Fruit fly (Drosophila melanogaster) whole organism, embryonic: ENCODE data around the gene CG17593.
A peak's percentile ranks its signal among the peaks of the same experiment; 100 is the strongest.

ENCODE experiments used
- CG10147 ChIP-seq: fragments of 200-800 bp; sonication (Bioruptor generic); optimal IDR thresholded peaks from 2 replicates; lab custom pipeline; 2019; ENCODE audit warnings: missing biosample characterization, mild to moderate bottlenecking, missing genetic modification characterization, moderate library complexity
- CG10209 ChIP-seq: fragments of 200-800 bp; sonication (Bioruptor generic); optimal IDR thresholded peaks from 3 replicates; lab custom pipeline; 2017; ENCODE audit warnings: missing biosample characterization, mild to moderate bottlenecking, missing genetic modification characterization, missing genetic modification reagents
- CG10431 ChIP-seq: fragments of 200-800 bp; sonication (Bioruptor generic); optimal IDR thresholded peaks from 3 replicates; lab custom pipeline; 2018; ENCODE audit warnings: missing biosample characterization, mild to moderate bottlenecking, missing genetic modification characterization
- CG11504 ChIP-seq: fragments of 200-800 bp; sonication (Bioruptor generic); optimal IDR thresholded peaks from 3 replicates; lab custom pipeline; 2019; ENCODE audit warnings: missing biosample characterization, mild to moderate bottlenecking, missing genetic modification characterization, moderate library complexity
- CG11723 ChIP-seq: fragments of 200-800 bp; sonication (Bioruptor generic); optimal IDR thresholded peaks from 2 replicates; lab custom pipeline; 2017; ENCODE audit warnings: missing biosample characterization, mild to moderate bottlenecking, missing genetic modification characterization
- CG1233 ChIP-seq: fragments of 200-800 bp; sonication (Bioruptor generic); optimal IDR thresholded peaks from 4 replicates; lab custom pipeline; 2018; ENCODE audit warnings: missing biosample characterization, mild to moderate bottlenecking, missing genetic modification characterization
- CG14667 ChIP-seq: fragments of 200-800 bp; sonication (Bioruptor generic); IDR thresholded peaks from 2 replicates; pipeline ENCODE4 v1.3.6; 2022; ENCODE audit warnings: missing biosample characterization, missing genetic modification characterization
- CG15073 ChIP-seq: fragments of 200-800 bp; sonication (Bioruptor generic); optimal IDR thresholded peaks from 2 replicates; lab custom pipeline; 2016; ENCODE audit warnings: missing biosample characterization, missing genetic modification characterization
- CG15514 ChIP-seq: fragments of 200-800 bp; sonication (Bioruptor generic); optimal IDR thresholded peaks from 3 replicates; lab custom pipeline; 2017; ENCODE audit warnings: missing biosample characterization, missing genetic modification characterization, mild to moderate bottlenecking, moderate library complexity, missing genetic modification reagents
- CG18476 ChIP-seq: fragments of 200-800 bp; sonication (Bioruptor generic); optimal IDR thresholded peaks from 2 replicates; lab custom pipeline; 2016; ENCODE audit warnings: missing biosample characterization, mild to moderate bottlenecking, missing genetic modification characterization
- CG2678 ChIP-seq: fragments of 200-800 bp; sonication (Bioruptor generic); optimal IDR thresholded peaks from 3 replicates; lab custom pipeline; 2019; ENCODE audit warnings: missing biosample characterization, mild to moderate bottlenecking, missing genetic modification characterization, moderate library complexity
- CG2712 ChIP-seq: fragments of 200-800 bp; optimal IDR thresholded peaks from 3 replicates; lab custom pipeline; 2019; ENCODE audit warnings: missing biosample characterization, mild to moderate bottlenecking, missing genetic modification characterization, moderate library complexity
- CG31365 ChIP-seq: fragments of 200-800 bp; sonication (Bioruptor generic); optimal IDR thresholded peaks from 2 replicates; lab custom pipeline; 2018; ENCODE audit warnings: missing biosample characterization, mild to moderate bottlenecking, missing genetic modification characterization
- CG31441 ChIP-seq: fragments of 200-800 bp; sonication (Bioruptor generic); IDR thresholded peaks from 2 replicates; pipeline ENCODE4 v1.3.6; 2022; ENCODE audit warnings: missing biosample characterization, missing genetic modification characterization
- CG32772 ChIP-seq: fragments of 200-800 bp; sonication (Bioruptor generic); IDR thresholded peaks from 2 replicates; pipeline ENCODE4 v1.3.6; 2022; ENCODE audit warnings: missing biosample characterization, missing genetic modification characterization
- CG4424 ChIP-seq: fragments of 200-800 bp; sonication (Bioruptor generic); optimal IDR thresholded peaks from 3 replicates; lab custom pipeline; 2016; ENCODE audit warnings: missing biosample characterization, missing genetic modification characterization
- CG4617 ChIP-seq: fragments of 200-800 bp; sonication (Bioruptor generic); optimal IDR thresholded peaks from 3 replicates; lab custom pipeline; 2016; ENCODE audit warnings: missing biosample characterization, missing genetic modification characterization, borderline replicate concordance
- CG5245 ChIP-seq: fragments of 200-800 bp; sonication (Bioruptor generic); optimal IDR thresholded peaks from 3 replicates; lab custom pipeline; 2016; ENCODE audit warnings: missing biosample characterization, missing genetic modification characterization
- CG6254 ChIP-seq: fragments of 200-800 bp; sonication (Bioruptor generic); optimal IDR thresholded peaks from 3 replicates; lab custom pipeline; 2017; ENCODE audit warnings: mild to moderate bottlenecking, missing biosample characterization, missing genetic modification reagents, missing genetic modification characterization
- CG6791 ChIP-seq: fragments of 200-800 bp; sonication (Bioruptor generic); IDR thresholded peaks from 3 replicates; pipeline ENCODE4 v1.3.6; 2022; ENCODE audit warnings: missing biosample characterization, missing genetic modification characterization; ENCODE audit not compliant: partially characterized antibody
- D ChIP-seq, 2 experiments: fragments of 200-800 bp in 1 of 2; fragments of >200 bp in 1 of 2; sonication (Bioruptor generic) in 1 of 2; optimal IDR thresholded peaks; 2 replicates in 1 of 2; 3 replicates in 1 of 2; lab custom pipeline; 2017; ENCODE audit warnings: mild to moderate bottlenecking in 1 of 2, missing biosample characterization in 1 of 2, missing genetic modification characterization in 1 of 2, missing genetic modification reagents in 1 of 2
- Hsf ChIP-seq: fragments of 200-800 bp; sonication (Bioruptor generic); optimal IDR thresholded peaks from 3 replicates; lab custom pipeline; 2016; ENCODE audit warnings: missing biosample characterization, missing genetic modification characterization
- Mad ChIP-seq: fragments of 200-800 bp; sonication (Bioruptor generic); optimal IDR thresholded peaks from 2 replicates; lab custom pipeline; 2016; ENCODE audit warnings: missing biosample characterization, missing genetic modification characterization
- Meics ChIP-seq: fragments of 200-800 bp; sonication (Bioruptor generic); optimal IDR thresholded peaks from 2 replicates; lab custom pipeline; 2017; ENCODE audit warnings: missing biosample characterization, mild to moderate bottlenecking, missing genetic modification characterization
- NC2α ChIP-seq: fragments of 200-800 bp; sonication (Bioruptor generic); optimal IDR thresholded peaks from 2 replicates; lab custom pipeline; 2016; ENCODE audit warnings: missing biosample characterization, missing genetic modification characterization
- NC2β ChIP-seq: fragments of 200-800 bp; sonication (Bioruptor generic); optimal IDR thresholded peaks from 2 replicates; lab custom pipeline; 2016; ENCODE audit warnings: missing biosample characterization, missing genetic modification characterization
- Nf-YC ChIP-seq: fragments of 200-800 bp; optimal IDR thresholded peaks from 3 replicates; lab custom pipeline; 2019; ENCODE audit warnings: missing biosample characterization, mild to moderate bottlenecking, missing genetic modification characterization, moderate library complexity
- Oli ChIP-seq: fragments of 200-800 bp; sonication (Bioruptor generic); optimal IDR thresholded peaks from 2 replicates; lab custom pipeline; 2018; ENCODE audit warnings: missing biosample characterization, mild to moderate bottlenecking, missing genetic modification characterization, moderate library complexity
- Optix ChIP-seq: fragments of 200-800 bp; sonication (Bioruptor generic); IDR thresholded peaks from 3 replicates; pipeline ENCODE4 v1.3.6; 2022; ENCODE audit warnings: missing biosample characterization, missing genetic modification characterization
- Sin3A ChIP-seq: fragments of >200 bp; optimal IDR thresholded peaks from 2 replicates; lab custom pipeline; 2018
- Sox100B ChIP-seq: fragments of 200-800 bp; sonication (Bioruptor generic); optimal IDR thresholded peaks from 3 replicates; lab custom pipeline; 2018; ENCODE audit warnings: missing biosample characterization, mild to moderate bottlenecking, missing genetic modification characterization
- dpn ChIP-seq, 2 experiments: fragments of 200-800 bp; sonication (Bioruptor generic); optimal IDR thresholded peaks; 3 replicates each; lab custom pipeline; 2016; ENCODE audit warnings: missing biosample characterization in 2 of 2, missing genetic modification characterization in 2 of 2
- fd96Cb ChIP-seq: fragments of 200-800 bp; sonication (Bioruptor generic); optimal IDR thresholded peaks from 2 replicates; lab custom pipeline; 2018; ENCODE audit warnings: missing biosample characterization, mild to moderate bottlenecking, missing genetic modification characterization, moderate library complexity
- gce ChIP-seq: fragments of 200-800 bp; sonication (Bioruptor generic); IDR thresholded peaks from 3 replicates; pipeline ENCODE4 v1.3.6; 2022; ENCODE audit warnings: missing biosample characterization, missing genetic modification characterization
- gcm2 ChIP-seq: fragments of 200-800 bp; sonication (Bioruptor generic); optimal IDR thresholded peaks from 2 replicates; lab custom pipeline; 2016; ENCODE audit warnings: missing biosample characterization, missing genetic modification characterization
- ham ChIP-seq: fragments of 200-800 bp; sonication (Bioruptor generic); IDR thresholded peaks from 2 replicates; pipeline ENCODE4 v1.3.6; 2022; ENCODE audit warnings: missing biosample characterization, missing genetic modification characterization
- kah ChIP-seq: fragments of 200-800 bp; sonication (Bioruptor generic); optimal IDR thresholded peaks from 2 replicates; lab custom pipeline; 2018; ENCODE audit warnings: missing biosample characterization, mild to moderate bottlenecking, missing genetic modification characterization
- lmd ChIP-seq: fragments of 200-800 bp; sonication (Bioruptor generic); IDR thresholded peaks from 2 replicates; pipeline ENCODE4 v1.3.6; 2022; ENCODE audit warnings: missing biosample characterization, missing genetic modification characterization
- mirr ChIP-seq: fragments of 200-800 bp; sonication (Bioruptor generic); optimal IDR thresholded peaks from 3 replicates; lab custom pipeline; 2018; ENCODE audit warnings: missing biosample characterization, mild to moderate bottlenecking, missing genetic modification characterization
- nerfin-1 ChIP-seq: fragments of 200-800 bp; sonication (Bioruptor generic); optimal IDR thresholded peaks from 3 replicates; lab custom pipeline; 2019; ENCODE audit warnings: missing biosample characterization, mild to moderate bottlenecking, missing genetic modification characterization, moderate library complexity
- p53 ChIP-seq: fragments of 200-800 bp; sonication (Bioruptor generic); optimal IDR thresholded peaks from 2 replicates; lab custom pipeline; 2016; ENCODE audit warnings: missing biosample characterization, missing genetic modification characterization
- sens ChIP-seq: fragments of 200-800 bp; sonication (Bioruptor generic); peaks from one replicate; lab custom pipeline; 2016; ENCODE audit warnings: missing biosample characterization, missing genetic modification characterization
- shn ChIP-seq: fragments of 200-800 bp; sonication (Bioruptor generic); optimal IDR thresholded peaks from 3 replicates; lab custom pipeline; 2016; ENCODE audit warnings: missing biosample characterization, missing genetic modification characterization
- sna ChIP-seq: fragments of 200-800 bp; sonication (Bioruptor generic); IDR thresholded peaks from 2 replicates; pipeline ENCODE4 v1.3.6; 2022; ENCODE audit warnings: missing biosample characterization, missing genetic modification characterization; ENCODE audit not compliant: partially characterized antibody
- stc ChIP-seq: fragments of 200-800 bp; sonication (Bioruptor generic); IDR thresholded peaks from 2 replicates; pipeline ENCODE4 v1.3.6; 2022; ENCODE audit warnings: missing biosample characterization, missing genetic modification characterization
- tin ChIP-seq: fragments of 200-800 bp; sonication (Bioruptor generic); optimal IDR thresholded peaks from 3 replicates; lab custom pipeline; 2016; ENCODE audit warnings: missing biosample characterization, missing genetic modification characterization
- trem ChIP-seq: fragments of 200-800 bp; optimal IDR thresholded peaks from 3 replicates; lab custom pipeline; 2019; ENCODE audit warnings: missing biosample characterization, mild to moderate bottlenecking, missing genetic modification characterization, moderate library complexity
- ttk ChIP-seq: fragments of 200-800 bp; sonication (Bioruptor generic); IDR thresholded peaks from 2 replicates; pipeline ENCODE4 v2.1.2; 2022; ENCODE audit warnings: missing biosample characterization, missing genetic modification characterization
- wek ChIP-seq: fragments of 200-800 bp; sonication (Bioruptor generic); optimal IDR thresholded peaks from 3 replicates; lab custom pipeline; 2018; ENCODE audit warnings: missing biosample characterization, mild to moderate bottlenecking, missing genetic modification characterization, moderate library complexity
- wor ChIP-seq: fragments of 200-800 bp; sonication (Bioruptor generic); IDR thresholded peaks from 2 replicates; pipeline ENCODE4 v1.3.6; 2022; ENCODE audit warnings: missing biosample characterization, missing genetic modification characterization

Gene CG17593

DNA sequence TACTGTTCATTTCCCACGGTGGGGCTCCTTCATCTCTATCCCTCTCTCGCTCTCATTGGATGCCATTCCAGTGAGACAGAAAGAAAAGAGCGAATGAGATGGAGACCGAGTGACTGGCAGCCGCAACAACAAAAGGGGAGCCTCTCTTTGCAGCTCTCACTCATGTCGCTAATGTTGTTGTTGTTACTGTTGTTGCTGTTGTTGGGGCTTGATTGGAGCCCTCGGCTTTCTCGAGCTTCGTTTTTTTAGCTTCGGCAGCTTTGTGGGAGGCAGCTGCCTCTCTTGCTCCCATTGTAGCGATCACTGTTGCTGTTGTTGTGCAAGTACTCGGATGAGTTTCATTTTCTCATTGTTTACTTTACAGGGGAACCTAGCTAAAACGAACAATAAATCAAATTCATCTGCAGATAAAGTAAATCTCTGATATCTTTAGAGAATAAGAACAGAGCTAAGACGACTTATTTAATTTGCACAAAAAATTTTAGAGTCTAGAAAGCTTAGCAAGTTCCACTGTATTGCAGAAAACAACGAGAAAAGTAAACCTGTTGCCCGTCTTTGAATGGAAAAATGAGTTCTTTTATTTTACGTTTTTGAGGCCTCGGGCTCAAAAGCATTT, 19.7 kb downstream of the CG17593 start (continued):
- TF ChIP-seq CG1233 (GFP tag; lab: Kevin White, UChicago) (peak; percentile 44), wor (GFP tag; lab: Robert Waterston, UW) (0 out of 2 replicates have a peak, but pooled peaks have one; percentile 26), CG18476 (GFP tag; lab: Kevin White, UChicago) (peak; percentile 16), CG6254 (GFP tag; lab: Kevin White, UChicago) (peak; percentile 11), Sox100B (GFP tag; lab: Kevin White, UChicago) (peak; percentile 51), fd96Cb (tag; lab: Kevin White, UChicago) (peak; percentile 71), stc (peak; percentile 48; the same call in 1 of the 2 replicates), CG4617 (GFP tag; lab: Kevin White, UChicago) (no peak), trem (peak; percentile 13), wek (GFP tag; lab: Kevin White, UChicago) (no peak), Nf-YC (peak; percentile 87), NC2α (no peak), sna (GFP tag; lab: Robert Waterston, UW) (no peak), p53 (no peak), Sin3A (lab: Kevin White, UChicago) (no peak), kah (peak; percentile 29), CG32772 (GFP tag; lab: Robert Waterston, UW) (peak; percentile 47; the same call in 1 of the 2 replicates), D (optimal IDR thresholded peaks at IDR 0.05; lab: Kevin White, UChicago) (no peak), D (GFP tag; optimal IDR thresholded peaks at IDR 0.05; lab: Kevin White, UChicago) (peak; percentile 29), CG31365 (tag; lab: Kevin White, UChicago) (no peak), tin (peak; percentile 56), mirr (GFP tag; lab: Kevin White, UChicago) (no peak), CG15514 (GFP tag; lab: Kevin White, UChicago) (no peak), Optix (GFP tag; lab: Robert Waterston, UW) (0 out of 3 replicates have a peak, but pooled peaks have one; percentile 7), shn (GFP tag; lab: Kevin White, UChicago) (peak; percentile 27), NC2β (GFP tag; lab: Kevin White, UChicago) (no peak), CG11723 (GFP tag; lab: Kevin White, UChicago) (no peak), CG11504 (peak; percentile 75), Hsf (GFP tag; lab: Kevin White, UChicago) (peak; percentile 31), Meics (GFP tag; lab: Kevin White, UChicago) (no peak), gce (GFP tag; lab: Robert Waterston, UW) (0 out of 3 replicates have a peak, but pooled peaks have one; percentile 59), CG14667 (GFP tag; lab: Robert Waterston, UW) (peak; percentile 61), ttk (GFP tag; lab: Robert Waterston, UW) (peak; percentile 58), CG10209 (peak; percentile 13), Mad (GFP tag; lab: Kevin White, UChicago) (no peak), CG5245 (GFP tag; lab: Kevin White, UChicago) (peak; percentile 29), CG10431 (GFP tag; lab: Kevin White, UChicago) (no peak), CG2712 (tag; lab: Kevin White, UChicago) (peak; percentile 72), Oli (tag; lab: Kevin White, UChicago) (peak; percentile 61), lmd (peak; percentile 66), gcm2 (GFP tag; lab: Kevin White, UChicago) (no peak), ham (GFP tag; lab: Robert Waterston, UW) (no peak), sens (GFP tag; lab: Kevin White, UChicago) (peak; percentile 91), CG10147 (GFP tag; lab: Kevin White, UChicago) (no peak), nerfin-1 (tag; lab: Kevin White, UChicago) (peak; percentile 15), dpn (GFP tag; optimal IDR thresholded peaks at IDR 0.05; lab: Kevin White, UChicago) (peak; percentile 53 to 55), CG6791 (no peak), CG31441 (GFP tag; lab: Robert Waterston, UW) (peak; percentile 59), CG2678 (tag; lab: Kevin White, UChicago) (peak; percentile 59), CG15073 (GFP tag; lab: Kevin White, UChicago) (no peak), CG4424 (GFP tag; lab: Kevin White, UChicago) (peak; percentile 48)
